Worm (Caenorhabditis elegans) whole organism, L2 larva: ENCODE measurements around the gene lgg-2.

Experiments used
- C34F6.9 ChIP-seq: fragments of 150-350 bp; optimal IDR thresholded peaks from 2 replicates; lab custom pipeline; 2014; ENCODE audit warnings: missing biosample characterization, missing genetic modification characterization
- F13H6.1 ChIP-seq: sonication (generic microtip); optimal IDR thresholded peaks from 2 replicates; lab custom pipeline; 2016; ENCODE audit warnings: missing genetic modification characterization, missing compliant biosample characterization
- R02D3.7 ChIP-seq: fragments of 150-350 bp; optimal IDR thresholded peaks from 2 replicates; lab custom pipeline; 2014; ENCODE audit warnings: missing biosample characterization, missing genetic modification characterization
- Y55F3AM.14 ChIP-seq: fragments of 200-800 bp; sonication (Bioruptor generic); optimal IDR thresholded peaks from 2 replicates; lab custom pipeline; 2018; ENCODE audit warnings: mild to moderate bottlenecking, missing genetic modification characterization, missing compliant biosample characterization
- ZK546.5 ChIP-seq: sonication (generic microtip); optimal IDR thresholded peaks from 2 replicates; lab custom pipeline; 2017; ENCODE audit warnings: missing biosample characterization, missing genetic modification characterization
- alr-1 ChIP-seq: fragments of 150-350 bp; optimal IDR thresholded peaks from 2 replicates; lab custom pipeline; 2014; ENCODE audit warnings: missing biosample characterization, missing genetic modification characterization
- aly-2 ChIP-seq: fragments of 150-350 bp; optimal IDR thresholded peaks from 2 replicates; lab custom pipeline; 2014; ENCODE audit warnings: missing biosample characterization, missing genetic modification characterization
- ama-1 ChIP-seq: fragments of 150-350 bp; optimal IDR thresholded peaks from 2 replicates; lab custom pipeline; 2018; ENCODE audit warnings: inconsistent platforms
- blmp-1 ChIP-seq: sonication (generic microtip); optimal IDR thresholded peaks from 2 replicates; lab custom pipeline; 2017; ENCODE audit warnings: missing genetic modification characterization, mild to moderate bottlenecking, missing compliant biosample characterization, antibody characterized with exemption, moderate library complexity; ENCODE audit not compliant: insufficient read depth
- ceh-16 ChIP-seq: fragments of 150-350 bp; optimal IDR thresholded peaks from 2 replicates; lab custom pipeline; 2014; ENCODE audit warnings: missing biosample characterization, missing genetic modification characterization
- ceh-82 ChIP-seq: fragments of 150-350 bp; optimal IDR thresholded peaks from 2 replicates; lab custom pipeline; 2014; ENCODE audit warnings: missing biosample characterization, missing genetic modification characterization
- crh-2 ChIP-seq: sonication (generic microtip); optimal IDR thresholded peaks from 2 replicates; lab custom pipeline; 2017; ENCODE audit warnings: missing biosample characterization, missing genetic modification characterization
- dmd-4 ChIP-seq: sonication (generic microtip); optimal IDR thresholded peaks from 2 replicates; lab custom pipeline; 2017; ENCODE audit warnings: missing biosample characterization, missing genetic modification characterization
- egl-27 ChIP-seq: sonication (generic microtip); optimal IDR thresholded peaks from 3 replicates; lab custom pipeline; 2017; ENCODE audit warnings: missing biosample characterization, missing genetic modification reagents, missing genetic modification characterization
- elt-1 ChIP-seq: fragments of 150-350 bp; optimal IDR thresholded peaks from 2 replicates; lab custom pipeline; 2014; ENCODE audit warnings: missing biosample characterization, missing genetic modification characterization
- elt-3 ChIP-seq: sonication (generic microtip); optimal IDR thresholded peaks from 2 replicates; lab custom pipeline; 2017; ENCODE audit warnings: missing biosample characterization, missing genetic modification characterization
- fos-1 ChIP-seq: fragments of 150-350 bp; optimal IDR thresholded peaks from 2 replicates; lab custom pipeline; 2014; ENCODE audit warnings: missing biosample characterization, missing genetic modification characterization
- gmeb-1 ChIP-seq: fragments of 150-350 bp; optimal IDR thresholded peaks from 2 replicates; lab custom pipeline; 2014; ENCODE audit warnings: missing biosample characterization, missing genetic modification characterization
- lin-11 ChIP-seq: fragments of 150-350 bp; sonication (generic microtip); optimal IDR thresholded peaks from 2 replicates; lab custom pipeline; 2014; ENCODE audit warnings: missing biosample characterization, missing genetic modification characterization, inconsistent platforms, mixed read lengths
- lin-13 ChIP-seq: fragments of 150-350 bp; optimal IDR thresholded peaks from 2 replicates; lab custom pipeline; 2014; ENCODE audit warnings: missing biosample characterization, missing genetic modification reagents, missing genetic modification characterization
- lin-39 ChIP-seq: fragments of 150-350 bp; optimal IDR thresholded peaks from 2 replicates; lab custom pipeline; 2014; ENCODE audit warnings: missing biosample characterization, missing genetic modification reagents, missing genetic modification characterization
- lsy-2 ChIP-seq, 2 experiments: fragments of 150-350 bp in 1 of 2; sonication (generic microtip) in 1 of 2; optimal IDR thresholded peaks; 2 replicates each; lab custom pipeline; 2014 to 2017; ENCODE audit warnings: missing biosample characterization in 2 of 2, missing genetic modification characterization in 2 of 2
- mab-5 ChIP-seq: fragments of 150-350 bp; optimal IDR thresholded peaks from 2 replicates; lab custom pipeline; 2014; ENCODE audit warnings: missing biosample characterization, missing genetic modification characterization
- mbf-1 ChIP-seq: sonication (generic microtip); optimal IDR thresholded peaks from 2 replicates; lab custom pipeline; 2017; ENCODE audit warnings: missing biosample characterization, missing genetic modification characterization
- mdl-1 ChIP-seq, 2 experiments: fragments of 150-350 bp in 1 of 2; sonication (generic microtip) in 1 of 2; optimal IDR thresholded peaks; 2 replicates each; lab custom pipeline; 2017; ENCODE audit warnings: missing biosample characterization in 2 of 2, missing genetic modification characterization in 2 of 2
- nhr-10 ChIP-seq: sonication (generic microtip); optimal IDR thresholded peaks from 2 replicates; lab custom pipeline; 2017; ENCODE audit warnings: missing biosample characterization, missing genetic modification characterization
- nhr-11 ChIP-seq: fragments of 150-350 bp; optimal IDR thresholded peaks from 2 replicates; lab custom pipeline; 2014; ENCODE audit warnings: missing biosample characterization, missing genetic modification characterization
- nhr-12 ChIP-seq: fragments of 150-350 bp; optimal IDR thresholded peaks from 2 replicates; lab custom pipeline; 2014; ENCODE audit warnings: missing biosample characterization, missing genetic modification characterization
- nhr-129 ChIP-seq: fragments of 150-350 bp; optimal IDR thresholded peaks from 2 replicates; lab custom pipeline; 2014; ENCODE audit warnings: missing biosample characterization, missing genetic modification characterization
- nhr-21 ChIP-seq: fragments of 150-350 bp; optimal IDR thresholded peaks from 2 replicates; lab custom pipeline; 2014; ENCODE audit warnings: missing biosample characterization, missing genetic modification characterization
- nhr-23 ChIP-seq: fragments of 150-350 bp; optimal IDR thresholded peaks from 2 replicates; lab custom pipeline; 2014; ENCODE audit warnings: missing biosample characterization, missing genetic modification reagents, missing genetic modification characterization
- nhr-237 ChIP-seq: fragments of 150-350 bp; optimal IDR thresholded peaks from 2 replicates; lab custom pipeline; 2014; ENCODE audit warnings: missing biosample characterization, missing genetic modification characterization
- nhr-25 ChIP-seq: fragments of 150-350 bp; sonication (generic microtip); optimal IDR thresholded peaks from 3 replicates; lab custom pipeline; 2014; ENCODE audit warnings: missing biosample characterization, missing genetic modification characterization
- nhr-6 ChIP-seq: fragments of 150-350 bp; optimal IDR thresholded peaks from 2 replicates; lab custom pipeline; 2014; ENCODE audit warnings: missing biosample characterization, missing genetic modification characterization
- nhr-77 ChIP-seq: fragments of 150-350 bp; optimal IDR thresholded peaks from 2 replicates; lab custom pipeline; 2014; ENCODE audit warnings: missing biosample characterization, missing genetic modification characterization
- peb-1 ChIP-seq: fragments of 150-350 bp; optimal IDR thresholded peaks from 2 replicates; lab custom pipeline; 2014; ENCODE audit warnings: missing biosample characterization, missing genetic modification characterization
- sem-4 ChIP-seq: fragments of 150-350 bp; optimal IDR thresholded peaks from 2 replicates; lab custom pipeline; 2014; ENCODE audit warnings: missing biosample characterization, missing genetic modification reagents, missing genetic modification characterization
- skn-1 ChIP-seq: sonication (generic microtip); optimal IDR thresholded peaks from 2 replicates; lab custom pipeline; 2017; ENCODE audit warnings: missing biosample characterization, missing genetic modification characterization
- sma-3 ChIP-seq: sonication (generic microtip); optimal IDR thresholded peaks from 2 replicates; lab custom pipeline; 2016; ENCODE audit warnings: missing genetic modification reagents, missing genetic modification characterization, missing compliant biosample characterization
- sma-9 ChIP-seq, 2 experiments: fragments of 150-350 bp in 1 of 2; sonication (generic microtip) in 1 of 2; optimal IDR thresholded peaks; 2 replicates each; lab custom pipeline; 2014 to 2016; ENCODE audit warnings: missing genetic modification characterization in 2 of 2, mild to moderate bottlenecking in 1 of 2, missing biosample characterization in 1 of 2, missing compliant biosample characterization in 1 of 2, missing genetic modification reagents in 1 of 2, moderate library complexity in 1 of 2
- snpc-4 ChIP-seq: fragments of 150-350 bp; optimal IDR thresholded peaks from 2 replicates; lab custom pipeline; 2014; ENCODE audit warnings: missing biosample characterization, missing genetic modification characterization
- unc-39 ChIP-seq: fragments of 150-350 bp; optimal IDR thresholded peaks from 2 replicates; lab custom pipeline; 2014; ENCODE audit warnings: missing biosample characterization, missing genetic modification characterization
- unc-55 ChIP-seq: fragments of 150-350 bp; sonication (generic microtip); optimal IDR thresholded peaks from 3 replicates; lab custom pipeline; 2014; ENCODE audit warnings: missing biosample characterization, missing genetic modification reagents, missing genetic modification characterization
- unc-62 ChIP-seq: fragments of 150-350 bp; optimal IDR thresholded peaks from 2 replicates; lab custom pipeline; 2014; ENCODE audit warnings: missing biosample characterization, missing genetic modification reagents, missing genetic modification characterization
- zag-1 ChIP-seq: fragments of 150-350 bp; optimal IDR thresholded peaks from 2 replicates; lab custom pipeline; 2014; ENCODE audit warnings: missing biosample characterization, missing genetic modification characterization
- ztf-1 ChIP-seq: fragments of 200-800 bp; sonication (Bioruptor generic); conservative IDR thresholded peaks from 2 replicates; pipeline ENCODE4 v1.3.6; 2022; ENCODE audit warnings: missing genetic modification characterization, missing compliant biosample characterization
- ztf-11 ChIP-seq: sonication (generic microtip); optimal IDR thresholded peaks from 2 replicates; lab custom pipeline; 2017; ENCODE audit warnings: missing biosample characterization, missing genetic modification characterization
- ztf-4 ChIP-seq: fragments of 150-350 bp; optimal IDR thresholded peaks from 2 replicates; lab custom pipeline; 2014; ENCODE audit warnings: missing biosample characterization, missing genetic modification characterization

Gene lgg-2

ce11 chrIV:10935336-10935735 lies 367 bp downstream of the lgg-2 start:
- TF ChIP-seq nhr-12 (tag; lab: Kevin White, UChicago): no peak
- TF ChIP-seq nhr-77 (tag; lab: Kevin White, UChicago): no peak
- peak; percentile 90 for TF ChIP-seq ztf-4 (tag; lab: Kevin White, UChicago)
- peak; percentile 88 for TF ChIP-seq crh-2
- TF ChIP-seq elt-3 (tag; lab: Kevin White, UChicago): no peak
- peak; percentile 46 for TF ChIP-seq snpc-4 (tag; lab: Kevin White, UChicago)
- peak; percentile 84 for TF ChIP-seq ama-1 (lab: Kevin White, UChicago)
- TF ChIP-seq unc-55: peak; percentile 34
- TF ChIP-seq ceh-82: no peak
- peak; percentile 93 for TF ChIP-seq F13H6.1
- TF ChIP-seq mbf-1 (tag; lab: Kevin White, UChicago): no peak
- TF ChIP-seq fos-1 (tag; lab: Kevin White, UChicago): peak; percentile 66
- peak; percentile 39 to 93 for TF ChIP-seq lsy-2 (tag; optimal IDR thresholded peaks at IDR 0.05; lab: Kevin White, UChicago)
- TF ChIP-seq mab-5: peak; percentile 50
- TF ChIP-seq elt-1: no peak
- peak; percentile 52 for TF ChIP-seq blmp-1 (tag; lab: Kevin White, UChicago)
- TF ChIP-seq lin-39 (tag; lab: Kevin White, UChicago): no peak
- no peak for TF ChIP-seq ztf-11 (tag; lab: Kevin White, UChicago)
- no peak for TF ChIP-seq peb-1 (tag; lab: Kevin White, UChicago)
- TF ChIP-seq lin-13 (GFP tag; lab: Kevin White, UChicago): peak; percentile 77
- no peak for TF ChIP-seq ZK546.5
- TF ChIP-seq mdl-1 (tag; optimal IDR thresholded peaks at IDR 0.05; lab: Kevin White, UChicago): peak in 1 of 2 experiments; percentile 86
- peak; percentile 80 for TF ChIP-seq nhr-21
- peak; percentile 78 for TF ChIP-seq egl-27 (tag; lab: Kevin White, UChicago)
- TF ChIP-seq nhr-11 (tag; lab: Kevin White, UChicago): no peak
- peak; percentile 97 for TF ChIP-seq nhr-129 (tag; lab: Kevin White, UChicago)
- no peak for TF ChIP-seq dmd-4
- peak; percentile 64 for TF ChIP-seq gmeb-1 (tag; lab: Kevin White, UChicago)
- TF ChIP-seq R02D3.7: no peak
- peak; percentile 80 for TF ChIP-seq Y55F3AM.14 (GFP tag; lab: Kevin White, UChicago)
- TF ChIP-seq ztf-1 (GFP tag; lab: Robert Waterston, UW): no peak
- no peak for TF ChIP-seq ceh-16 (tag; lab: Kevin White, UChicago)
- TF ChIP-seq lin-11 (tag; lab: Kevin White, UChicago): peak; percentile 74
- no peak for TF ChIP-seq nhr-23 (tag; lab: Kevin White, UChicago)
- no peak for TF ChIP-seq unc-39 (tag; lab: Kevin White, UChicago)
- no peak for TF ChIP-seq alr-1
- TF ChIP-seq nhr-237 (tag; lab: Kevin White, UChicago): no peak
- peak; percentile 31 for TF ChIP-seq skn-1 (tag; lab: Kevin White, UChicago)
- no peak for TF ChIP-seq unc-62 (GFP tag; lab: Kevin White, UChicago)
- peak; percentile 91 for TF ChIP-seq sem-4 (tag; lab: Kevin White, UChicago)
- peak; percentile 82 for TF ChIP-seq nhr-6 (tag; lab: Kevin White, UChicago)
- TF ChIP-seq nhr-25 (tag; lab: Kevin White, UChicago): peak; percentile 74
- TF ChIP-seq sma-9 (GFP tag; optimal IDR thresholded peaks at IDR 0.05; lab: Kevin White, UChicago): peak; percentile 96
- no peak for TF ChIP-seq sma-9 (tag; optimal IDR thresholded peaks at IDR 0.05; lab: Kevin White, UChicago)
- TF ChIP-seq sma-3: peak; percentile 71
- no peak for TF ChIP-seq nhr-10 (tag; lab: Kevin White, UChicago)
- TF ChIP-seq aly-2 (tag; lab: Kevin White, UChicago): no peak
- peak; percentile 60 for TF ChIP-seq zag-1
- peak; percentile 96 for TF ChIP-seq C34F6.9 (tag; lab: Kevin White, UChicago)
